Fruit fly (Drosophila melanogaster) whole organism, embryonic: ENCODE data around the gene Hand.

Source experiments
- Asciz ChIP-seq: fragments of 200-800 bp; sonication (Bioruptor generic); optimal IDR thresholded peaks from 2 replicates; lab custom pipeline; 2017; ENCODE audit warnings: missing biosample characterization, mild to moderate bottlenecking, missing genetic modification characterization, missing genetic modification reagents
- Awh ChIP-seq: fragments of 200-800 bp; sonication (Bioruptor generic); IDR thresholded peaks from 2 replicates; pipeline ENCODE4, ENCODE4 v1.3.6; 2022; ENCODE audit warnings: missing biosample characterization, missing genetic modification characterization
- CG11093 ChIP-seq: fragments of 200-800 bp; sonication (Bioruptor generic); IDR thresholded peaks from 3 replicates; pipeline ENCODE4 v1.3.6; 2022; ENCODE audit warnings: missing biosample characterization, missing genetic modification characterization
- CG12659 ChIP-seq: fragments of 200-800 bp; sonication (Bioruptor generic); optimal IDR thresholded peaks from 3 replicates; lab custom pipeline; 2017; ENCODE audit warnings: mild to moderate bottlenecking, missing biosample characterization, missing genetic modification reagents, missing genetic modification characterization
- CG13296 ChIP-seq: fragments of 200-800 bp; sonication (Bioruptor generic); optimal IDR thresholded peaks from 3 replicates; lab custom pipeline; 2018; ENCODE audit warnings: missing biosample characterization, mild to moderate bottlenecking, missing genetic modification characterization
- CG14050 ChIP-seq: fragments of 200-800 bp; sonication (Bioruptor generic); IDR thresholded peaks from 3 replicates; pipeline ENCODE4 v1.3.6; 2022; ENCODE audit warnings: missing biosample characterization, missing genetic modification characterization
- CG14860 ChIP-seq: fragments of 200-800 bp; sonication (Bioruptor generic); IDR thresholded peaks from 3 replicates; pipeline ENCODE4 v1.3.6; 2022; ENCODE audit warnings: missing biosample characterization, missing genetic modification characterization; ENCODE audit not compliant: partially characterized antibody
- CG17328 ChIP-seq: fragments of 200-800 bp; sonication (Bioruptor generic); IDR thresholded peaks from 2 replicates; pipeline ENCODE4 v1.3.6; 2022; ENCODE audit warnings: missing biosample characterization, missing genetic modification characterization
- CG17568 ChIP-seq: fragments of 200-800 bp; sonication (Bioruptor generic); optimal IDR thresholded peaks from 2 replicates; lab custom pipeline; 2018; ENCODE audit warnings: missing biosample characterization, mild to moderate bottlenecking, missing genetic modification characterization, moderate library complexity
- CG30020 ChIP-seq: fragments of 200-800 bp; optimal IDR thresholded peaks from 2 replicates; lab custom pipeline; 2019; ENCODE audit warnings: missing biosample characterization, mild to moderate bottlenecking, missing genetic modification characterization, moderate library complexity
- CG32767 ChIP-seq: fragments of 200-800 bp; sonication (Bioruptor generic); IDR thresholded peaks from 2 replicates; pipeline ENCODE4 v1.3.6; 2022; ENCODE audit warnings: missing biosample characterization, missing genetic modification characterization
- CG6689 ChIP-seq: fragments of 200-800 bp; sonication (Bioruptor generic); IDR thresholded peaks from 2 replicates; pipeline ENCODE4 v1.3.6; 2022; ENCODE audit warnings: missing biosample characterization, missing genetic modification characterization
- CG6765 ChIP-seq: fragments of 200-800 bp; sonication (Bioruptor generic); optimal IDR thresholded peaks from 3 replicates; lab custom pipeline; 2017; ENCODE audit warnings: missing biosample characterization, mild to moderate bottlenecking, missing genetic modification characterization
- CG6813 ChIP-seq: fragments of 200-800 bp; sonication (Bioruptor generic); optimal IDR thresholded peaks from 2 replicates; lab custom pipeline; 2017; ENCODE audit warnings: missing biosample characterization, missing genetic modification characterization, mild to moderate bottlenecking, moderate library complexity, missing genetic modification reagents
- Deaf1 ChIP-seq: fragments of 200-800 bp; optimal IDR thresholded peaks from 3 replicates; lab custom pipeline; 2019; ENCODE audit warnings: missing biosample characterization, mild to moderate bottlenecking, missing genetic modification characterization, moderate library complexity
- Doc3 ChIP-seq: fragments of 200-800 bp; sonication (Bioruptor generic); IDR thresholded peaks from 3 replicates; pipeline ENCODE4 v1.3.6; 2022; ENCODE audit warnings: missing biosample characterization, missing genetic modification characterization; ENCODE audit not compliant: partially characterized antibody
- Dref ChIP-seq: fragments of 200-800 bp; sonication (Bioruptor generic); IDR thresholded peaks from 2 replicates; pipeline ENCODE4 v1.3.6; 2022; ENCODE audit warnings: missing biosample characterization, missing genetic modification characterization
- E2f1 ChIP-seq: fragments of 200-800 bp; sonication (Bioruptor generic); IDR thresholded peaks from 2 replicates; pipeline ENCODE4 v1.3.6; 2022; ENCODE audit warnings: missing biosample characterization, missing genetic modification characterization
- HHEX ChIP-seq: fragments of 200-800 bp; sonication (Bioruptor generic); optimal IDR thresholded peaks from 3 replicates; lab custom pipeline; 2017; ENCODE audit warnings: missing biosample characterization, mild to moderate bottlenecking, missing genetic modification characterization, missing genetic modification reagents
- Hsf ChIP-seq: fragments of 200-800 bp; sonication (Bioruptor generic); optimal IDR thresholded peaks from 3 replicates; lab custom pipeline; 2016; ENCODE audit warnings: missing biosample characterization, missing genetic modification characterization
- MBD-R2 ChIP-seq: fragments of 200-800 bp; sonication (Bioruptor generic); IDR thresholded peaks from 2 replicates; pipeline ENCODE4 v1.3.6; 2022; ENCODE audit warnings: missing biosample characterization, missing genetic modification characterization
- MESR4 ChIP-seq: fragments of 200-800 bp; sonication (Bioruptor generic); optimal IDR thresholded peaks from 2 replicates; lab custom pipeline; 2018; ENCODE audit warnings: missing biosample characterization, mild to moderate bottlenecking, missing genetic modification characterization, moderate library complexity
- Rx ChIP-seq: fragments of 200-800 bp; sonication (Bioruptor generic); IDR thresholded peaks from 2 replicates; pipeline ENCODE4 v1.3.6; 2022; ENCODE audit warnings: missing biosample characterization, missing genetic modification characterization
- Sox102F ChIP-seq: fragments of 200-800 bp; sonication (Bioruptor generic); optimal IDR thresholded peaks from 2 replicates; lab custom pipeline; 2018; ENCODE audit warnings: missing biosample characterization, mild to moderate bottlenecking, missing genetic modification characterization, moderate library complexity
- Sry-δ ChIP-seq: fragments of 200-800 bp; sonication (Bioruptor generic); optimal IDR thresholded peaks from 2 replicates; lab custom pipeline; 2016; ENCODE audit warnings: missing biosample characterization, missing genetic modification characterization
- TFAM ChIP-seq: fragments of 200-800 bp; sonication (Bioruptor generic); optimal IDR thresholded peaks from 2 replicates; lab custom pipeline; 2017; ENCODE audit warnings: missing biosample characterization, missing genetic modification characterization, inconsistent platforms
- aop ChIP-seq: fragments of 200-800 bp; sonication (Bioruptor generic); IDR thresholded peaks from 2 replicates; pipeline ENCODE4 v1.3.6; 2022; ENCODE audit warnings: missing biosample characterization, missing genetic modification characterization
- cad ChIP-seq: fragments of >200 bp; optimal IDR thresholded peaks from 2 replicates; lab custom pipeline; 2017; ENCODE audit warnings: missing biosample characterization, missing genetic modification characterization
- caup ChIP-seq: fragments of 200-800 bp; sonication (Bioruptor generic); optimal IDR thresholded peaks from 3 replicates; lab custom pipeline; 2017; ENCODE audit warnings: missing biosample characterization, mild to moderate bottlenecking, missing genetic modification characterization, moderate library complexity; ENCODE audit not compliant: severe bottlenecking
- dysf ChIP-seq: fragments of 200-800 bp; sonication (Bioruptor generic); IDR thresholded peaks from 3 replicates; pipeline ENCODE4 v1.3.6; 2022; ENCODE audit warnings: missing biosample characterization, missing genetic modification characterization
- fd3F ChIP-seq: fragments of 200-800 bp; sonication (Bioruptor generic); optimal IDR thresholded peaks from 2 replicates; lab custom pipeline; 2018; ENCODE audit warnings: missing biosample characterization, mild to moderate bottlenecking, missing genetic modification characterization, moderate library complexity
- fu2 ChIP-seq: fragments of 200-800 bp; sonication (Bioruptor generic); optimal IDR thresholded peaks from 2 replicates; lab custom pipeline; 2016; ENCODE audit warnings: missing biosample characterization, missing genetic modification characterization
- gcm2 ChIP-seq: fragments of 200-800 bp; sonication (Bioruptor generic); optimal IDR thresholded peaks from 2 replicates; lab custom pipeline; 2016; ENCODE audit warnings: missing biosample characterization, missing genetic modification characterization
- grau ChIP-seq: fragments of 200-800 bp; optimal IDR thresholded peaks from 3 replicates; lab custom pipeline; 2019; ENCODE audit warnings: missing biosample characterization, mild to moderate bottlenecking, missing genetic modification characterization, moderate library complexity
- ind ChIP-seq: fragments of 200-800 bp; sonication (Bioruptor generic); optimal IDR thresholded peaks from 3 replicates; lab custom pipeline; 2016; ENCODE audit warnings: missing biosample characterization, missing genetic modification characterization
- knrl ChIP-seq: fragments of 200-800 bp; sonication (Bioruptor generic); IDR thresholded peaks from 3 replicates; pipeline ENCODE4 v1.3.6; 2022; ENCODE audit warnings: missing biosample characterization, missing genetic modification characterization; ENCODE audit not compliant: partially characterized antibody
- lilli ChIP-seq: fragments of 200-800 bp; sonication (Bioruptor generic); optimal IDR thresholded peaks from 3 replicates; lab custom pipeline; 2016; ENCODE audit warnings: missing biosample characterization, missing genetic modification characterization
- maf-S ChIP-seq: fragments of 200-800 bp; sonication (Bioruptor generic); optimal IDR thresholded peaks from 2 replicates; lab custom pipeline; 2016; ENCODE audit warnings: missing biosample characterization, missing genetic modification characterization
- mam ChIP-seq: fragments of 200-800 bp; sonication (Bioruptor generic); optimal IDR thresholded peaks from 3 replicates; lab custom pipeline; 2016; ENCODE audit warnings: missing biosample characterization, missing genetic modification characterization
- nerfin-1 ChIP-seq: fragments of 200-800 bp; sonication (Bioruptor generic); optimal IDR thresholded peaks from 3 replicates; lab custom pipeline; 2019; ENCODE audit warnings: missing biosample characterization, mild to moderate bottlenecking, missing genetic modification characterization, moderate library complexity
- org-1 ChIP-seq: fragments of 200-800 bp; sonication (Bioruptor generic); optimal IDR thresholded peaks from 2 replicates; lab custom pipeline; 2017; ENCODE audit warnings: missing biosample characterization, missing genetic modification characterization
- pb ChIP-seq: fragments of 200-800 bp; sonication (Bioruptor generic); optimal IDR thresholded peaks from 3 replicates; lab custom pipeline; 2016; ENCODE audit warnings: missing biosample characterization, missing genetic modification characterization
- pita ChIP-seq: fragments of 200-800 bp; sonication (Bioruptor generic); optimal IDR thresholded peaks from 2 replicates; lab custom pipeline; 2017; ENCODE audit warnings: missing biosample characterization, mild to moderate bottlenecking, missing genetic modification characterization
- pnt ChIP-seq: fragments of 200-800 bp; sonication (Bioruptor generic); optimal IDR thresholded peaks from 3 replicates; lab custom pipeline; 2016; ENCODE audit warnings: missing biosample characterization, missing genetic modification characterization
- pros ChIP-seq: fragments of 200-800 bp; sonication (Bioruptor generic); optimal IDR thresholded peaks from 3 replicates; lab custom pipeline; 2019; ENCODE audit warnings: missing biosample characterization, mild to moderate bottlenecking, missing genetic modification characterization, moderate library complexity
- pum ChIP-seq: fragments of 200-800 bp; sonication (Bioruptor generic); optimal IDR thresholded peaks from 2 replicates; lab custom pipeline; 2016; ENCODE audit warnings: missing biosample characterization, missing genetic modification characterization
- ssp ChIP-seq: fragments of 200-800 bp; sonication (Bioruptor generic); IDR thresholded peaks from 2 replicates; pipeline ENCODE4 v1.3.6; 2022; ENCODE audit warnings: missing biosample characterization, missing genetic modification characterization
- tup ChIP-seq: fragments of 200-800 bp; sonication (Bioruptor generic); optimal IDR thresholded peaks from 2 replicates; lab custom pipeline; 2016; ENCODE audit warnings: missing biosample characterization, mild to moderate bottlenecking, missing genetic modification characterization, moderate library complexity
- unc-4 ChIP-seq: fragments of 200-800 bp; sonication (Bioruptor generic); IDR thresholded peaks from 2 replicates; pipeline ENCODE4 v1.3.6; 2022; ENCODE audit warnings: missing biosample characterization, missing genetic modification characterization; ENCODE audit not compliant: partially characterized antibody
- zfh1 ChIP-seq: fragments of 200-800 bp; sonication (Bioruptor generic); IDR thresholded peaks from 3 replicates; pipeline ENCODE4 v1.3.6; 2022; ENCODE audit warnings: missing biosample characterization, missing genetic modification characterization

Gene Hand

DNA sequence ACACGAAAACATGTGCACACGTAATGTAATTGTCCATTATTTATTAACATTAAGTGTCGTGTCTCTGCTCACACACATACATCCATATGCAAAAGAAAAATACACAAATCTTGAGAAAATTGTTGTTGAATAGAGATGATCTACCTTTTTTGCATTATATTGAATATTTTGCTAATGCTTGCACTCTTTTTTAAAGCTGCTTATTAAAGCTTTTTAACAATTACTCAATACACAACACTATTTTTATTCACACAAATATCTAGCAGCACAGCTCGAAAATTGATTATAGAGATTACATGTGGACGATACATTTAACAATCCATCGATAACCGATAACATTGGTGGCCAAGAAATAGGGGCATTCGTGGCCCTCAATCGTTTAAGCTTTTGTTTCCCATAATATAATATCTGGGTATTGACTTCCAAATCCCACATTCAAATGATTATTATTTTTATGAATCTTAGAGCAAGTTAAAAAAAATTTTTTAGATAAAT lies 3.1 kb downstream of the Hand start, which contains the start of gene Ufd4 (continued):
- peak; percentile 75; the same call in 2 of the 3 replicates for TF ChIP-seq zfh1 (GFP tag; lab: Robert Waterston, UW)
- 0 out of 3 replicates have a peak, but pooled peaks have one; percentile 36 for TF ChIP-seq Doc3 (GFP tag; lab: Robert Waterston, UW)
- TF ChIP-seq Rx (GFP tag; lab: Robert Waterston, UW), result no peak
- TF ChIP-seq Dref (GFP tag; lab: Robert Waterston, UW), result peak; percentile 81
- TF ChIP-seq E2f1 (GFP tag; lab: Robert Waterston, UW), result peak; percentile 64; the same call in 1 of the 2 replicates
- TF ChIP-seq CG17568 (GFP tag; lab: Kevin White, UChicago), result no peak
- TF ChIP-seq unc-4 (GFP tag; lab: Robert Waterston, UW), result no peak; the same call in 1 of the 2 replicates
- no peak for TF ChIP-seq TFAM (GFP tag; lab: Kevin White, UChicago)
- TF ChIP-seq cad, result no peak
- peak; percentile 50; the same call in 1 of the 2 replicates for TF ChIP-seq CG32767
- no peak for TF ChIP-seq CG6813 (GFP tag; lab: Kevin White, UChicago)
- TF ChIP-seq mam, result peak; percentile 62
- TF ChIP-seq CG6765, result peak; percentile 57
- no peak for TF ChIP-seq pita (GFP tag; lab: Kevin White, UChicago)
- no peak for TF ChIP-seq Sox102F (GFP tag; lab: Kevin White, UChicago)
- TF ChIP-seq grau (tag; lab: Kevin White, UChicago), result no peak
- TF ChIP-seq HHEX (GFP tag; lab: Kevin White, UChicago), result no peak
- no peak for TF ChIP-seq Awh
- TF ChIP-seq Asciz, result no peak
- no peak; the same call in 1 of the 2 replicates for TF ChIP-seq ssp
- TF ChIP-seq aop (GFP tag; lab: Robert Waterston, UW), result no peak
- no peak for TF ChIP-seq CG11093 (GFP tag; lab: Robert Waterston, UW)
- no peak for TF ChIP-seq Deaf1 (tag; lab: Kevin White, UChicago)
- peak; percentile 1 for TF ChIP-seq org-1 (GFP tag; lab: Kevin White, UChicago)
- TF ChIP-seq ind, result peak; percentile 63
- TF ChIP-seq Hsf, result no peak
- TF ChIP-seq CG14050 (GFP tag; lab: Robert Waterston, UW), result no peak; the same call in 1 of the 3 replicates
- peak; percentile 87 for TF ChIP-seq Sry-δ (GFP tag; lab: Kevin White, UChicago)
- TF ChIP-seq nerfin-1 (tag; lab: Kevin White, UChicago), result no peak
- peak; percentile 75; the same call in 1 of the 2 replicates for TF ChIP-seq CG6689 (GFP tag; lab: Robert Waterston, UW)
- TF ChIP-seq maf-S, result peak; percentile 54
- peak; percentile 77 for TF ChIP-seq MESR4
- TF ChIP-seq pros, result no peak
- no peak for TF ChIP-seq CG14860 (GFP tag; lab: Robert Waterston, UW)
- peak; percentile 36 for TF ChIP-seq pum (GFP tag; lab: Kevin White, UChicago)
- TF ChIP-seq pnt (GFP tag; lab: Kevin White, UChicago), result peak; percentile 8
- TF ChIP-seq gcm2 (GFP tag; lab: Kevin White, UChicago), result peak; percentile 56
- peak; percentile 58 for TF ChIP-seq CG17328
- no peak for TF ChIP-seq caup (GFP tag; lab: Kevin White, UChicago)
- no peak for TF ChIP-seq pb (GFP tag; lab: Kevin White, UChicago)
- peak; percentile 60 for TF ChIP-seq fd3F (GFP tag; lab: Kevin White, UChicago)
- no peak; the same call in 2 of the 3 replicates for TF ChIP-seq dysf (GFP tag; lab: Robert Waterston, UW)
- no peak for TF ChIP-seq tup
- TF ChIP-seq fu2 (GFP tag; lab: Kevin White, UChicago), result peak; percentile 40
- TF ChIP-seq CG12659, result peak; percentile 79
- peak; percentile 95 for TF ChIP-seq CG30020 (tag; lab: Kevin White, UChicago)
- no peak for TF ChIP-seq knrl
- peak; percentile 45; the same call in 1 of the 2 replicates for TF ChIP-seq MBD-R2 (GFP tag; lab: Robert Waterston, UW)
- no peak for TF ChIP-seq lilli (GFP tag; lab: Kevin White, UChicago)
- TF ChIP-seq CG13296 (GFP tag; lab: Kevin White, UChicago), result peak; percentile 76
